Worm (Caenorhabditis elegans) whole organism, late embryonic: ENCODE results near the gene sre-50.

ENCODE experiments used
- C08G9.2 ChIP-seq: sonication (generic microtip); optimal IDR thresholded peaks from 2 replicates; lab custom pipeline; 2016; ENCODE audit warnings: mild to moderate bottlenecking, missing genetic modification characterization, moderate library complexity, missing compliant biosample characterization
- C38D4.7 ChIP-seq: fragments of 200-800 bp; sonication (Bioruptor generic); optimal IDR thresholded peaks from 2 replicates; lab custom pipeline; 2018; ENCODE audit warnings: mild to moderate bottlenecking, missing genetic modification characterization, moderate library complexity, missing compliant biosample characterization
- F13H6.1 ChIP-seq: sonication (generic microtip); optimal IDR thresholded peaks from 2 replicates; lab custom pipeline; 2016; ENCODE audit warnings: missing genetic modification characterization, missing compliant biosample characterization
- K09A11.1 ChIP-seq: sonication (generic microtip); optimal IDR thresholded peaks from 2 replicates; lab custom pipeline; 2017; ENCODE audit warnings: antibody characterized with exemption, mild to moderate bottlenecking, missing genetic modification characterization, missing compliant biosample characterization; ENCODE audit not compliant: insufficient read depth
- Y22D7AL.16 ChIP-seq: sonication (generic microtip); optimal IDR thresholded peaks from 2 replicates; lab custom pipeline; 2016; ENCODE audit warnings: missing genetic modification characterization, missing compliant biosample characterization
- ahr-1 ChIP-seq: sonication (generic microtip); optimal IDR thresholded peaks from 2 replicates; lab custom pipeline; 2016; ENCODE audit warnings: missing genetic modification characterization, missing compliant biosample characterization
- ceh-18 ChIP-seq: sonication (generic microtip); optimal IDR thresholded peaks from 2 replicates; lab custom pipeline; 2016; ENCODE audit warnings: missing genetic modification characterization, missing compliant biosample characterization
- ceh-2 ChIP-seq: sonication (generic microtip); optimal IDR thresholded peaks from 2 replicates; lab custom pipeline; 2016; ENCODE audit warnings: missing genotype, missing genetic modification characterization, missing compliant biosample characterization
- ceh-24 ChIP-seq: sonication (generic microtip); optimal IDR thresholded peaks from 2 replicates; lab custom pipeline; 2016; ENCODE audit warnings: mild to moderate bottlenecking, missing genetic modification characterization, missing compliant biosample characterization
- ceh-30 ChIP-seq: fragments of 150-350 bp; optimal IDR thresholded peaks from 2 replicates; lab custom pipeline; 2014; ENCODE audit warnings: missing biosample characterization, missing genetic modification characterization
- ceh-31 ChIP-seq: sonication (generic microtip); optimal IDR thresholded peaks from 2 replicates; lab custom pipeline; 2016; ENCODE audit warnings: missing genetic modification characterization, missing compliant biosample characterization
- ceh-34 ChIP-seq: sonication (generic microtip); optimal IDR thresholded peaks from 2 replicates; lab custom pipeline; 2016; ENCODE audit warnings: mild to moderate bottlenecking, missing genetic modification characterization, missing compliant biosample characterization
- ceh-48 ChIP-seq: sonication (generic microtip); optimal IDR thresholded peaks from 2 replicates; lab custom pipeline; 2016; ENCODE audit warnings: missing genetic modification characterization, inconsistent platforms, missing compliant biosample characterization
- ceh-9 ChIP-seq: sonication (generic microtip); optimal IDR thresholded peaks from 2 replicates; lab custom pipeline; 2016; ENCODE audit warnings: mild to moderate bottlenecking, missing genetic modification characterization, inconsistent platforms, missing compliant biosample characterization
- che-1 ChIP-seq: sonication (generic microtip); optimal IDR thresholded peaks from 2 replicates; lab custom pipeline; 2016; ENCODE audit warnings: mild to moderate bottlenecking, missing genetic modification characterization, missing compliant biosample characterization
- dmd-4 ChIP-seq: sonication (generic microtip); optimal IDR thresholded peaks from 2 replicates; lab custom pipeline; 2016; ENCODE audit warnings: borderline replicate concordance, missing genetic modification characterization, missing compliant biosample characterization
- elt-2 ChIP-seq: sonication (generic microtip); optimal IDR thresholded peaks from 2 replicates; lab custom pipeline; 2016; ENCODE audit warnings: missing genetic modification reagents, missing genetic modification characterization, missing compliant biosample characterization
- eyg-1 ChIP-seq: sonication (generic microtip); optimal IDR thresholded peaks from 2 replicates; lab custom pipeline; 2016; ENCODE audit warnings: missing genotype, missing genetic modification characterization, missing compliant biosample characterization
- hlh-15 ChIP-seq: sonication (generic microtip); optimal IDR thresholded peaks from 2 replicates; lab custom pipeline; 2016; ENCODE audit warnings: missing genetic modification characterization, missing compliant biosample characterization
- hlh-30 ChIP-seq: sonication (generic microtip); optimal IDR thresholded peaks from 2 replicates; lab custom pipeline; 2017; ENCODE audit warnings: antibody characterized with exemption, missing genetic modification characterization, missing compliant biosample characterization; ENCODE audit not compliant: insufficient read depth
- hlh-6 ChIP-seq: sonication (generic microtip); optimal IDR thresholded peaks from 2 replicates; lab custom pipeline; 2016; ENCODE audit warnings: missing genotype, missing genetic modification characterization, missing compliant biosample characterization
- lin-11 ChIP-seq: fragments of 200-800 bp; sonication (Bioruptor generic); optimal IDR thresholded peaks from 2 replicates; lab custom pipeline; 2018; ENCODE audit warnings: mild to moderate bottlenecking, missing genetic modification characterization, missing compliant biosample characterization
- madf-2 ChIP-seq: sonication (generic microtip); optimal IDR thresholded peaks from 2 replicates; lab custom pipeline; 2017; ENCODE audit warnings: missing genetic modification characterization, missing compliant biosample characterization
- nfya-1 ChIP-seq: sonication (generic microtip); optimal IDR thresholded peaks from 2 replicates; lab custom pipeline; 2017; ENCODE audit warnings: missing genetic modification characterization, mild to moderate bottlenecking, missing compliant biosample characterization, antibody characterized with exemption, moderate library complexity
- nhr-232 ChIP-seq: sonication (generic microtip); optimal IDR thresholded peaks from 2 replicates; lab custom pipeline; 2016; ENCODE audit warnings: missing genetic modification characterization, missing compliant biosample characterization
- pat-9 ChIP-seq: fragments of 200-800 bp; sonication (Bioruptor generic); optimal IDR thresholded peaks from 2 replicates; lab custom pipeline; 2018; ENCODE audit warnings: mild to moderate bottlenecking, missing genetic modification characterization, moderate library complexity, missing compliant biosample characterization
- pax-1 ChIP-seq: fragments of 150-350 bp; optimal IDR thresholded peaks from 2 replicates; lab custom pipeline; 2014; ENCODE audit warnings: missing biosample characterization, missing genetic modification characterization
- pros-1 ChIP-seq: fragments of 150-350 bp; optimal IDR thresholded peaks from 2 replicates; lab custom pipeline; 2014; ENCODE audit warnings: missing biosample characterization, missing genetic modification reagents, missing genetic modification characterization
- ref-2 ChIP-seq: sonication (generic microtip); optimal IDR thresholded peaks from 2 replicates; lab custom pipeline; 2016; ENCODE audit warnings: missing genetic modification characterization, missing compliant biosample characterization
- rnt-1 ChIP-seq: sonication (generic microtip); optimal IDR thresholded peaks from 2 replicates; lab custom pipeline; 2016; ENCODE audit warnings: missing genetic modification characterization, missing compliant biosample characterization
- sdc-2 ChIP-seq: sonication (generic microtip); optimal IDR thresholded peaks from 2 replicates; lab custom pipeline; 2016; ENCODE audit warnings: missing genotype, missing genetic modification characterization, missing compliant biosample characterization
- sox-4 ChIP-seq: sonication (generic microtip); optimal IDR thresholded peaks from 2 replicates; lab custom pipeline; 2017; ENCODE audit warnings: mild to moderate bottlenecking, missing genetic modification characterization, inconsistent platforms, missing compliant biosample characterization
- syd-9 ChIP-seq: sonication (generic microtip); optimal IDR thresholded peaks from 2 replicates; lab custom pipeline; 2016; ENCODE audit warnings: mild to moderate bottlenecking, missing genetic modification characterization, moderate library complexity, missing compliant biosample characterization
- tbx-2 ChIP-seq: sonication (generic microtip); optimal IDR thresholded peaks from 2 replicates; lab custom pipeline; 2016; ENCODE audit warnings: missing genetic modification characterization, missing compliant biosample characterization
- tbx-7 ChIP-seq: sonication (generic microtip); optimal IDR thresholded peaks from 2 replicates; lab custom pipeline; 2016; ENCODE audit warnings: missing genotype, missing genetic modification characterization, missing compliant biosample characterization
- ttx-3 ChIP-seq: sonication (generic microtip); optimal IDR thresholded peaks from 2 replicates; lab custom pipeline; 2016; ENCODE audit warnings: missing genetic modification reagents, missing genetic modification characterization, missing compliant biosample characterization
- unc-3 ChIP-seq, 2 experiments: fragments of 200-800 bp in 1 of 2; sonication (Bioruptor generic) in 1 of 2; sonication (generic microtip) in 1 of 2; conservative IDR thresholded peaks in 1 of 2; optimal IDR thresholded peaks in 1 of 2; 2 replicates each; pipeline versions ENCODE4 v1.3.6 to Lab custom; 2016 to 2022; ENCODE audit warnings: missing compliant biosample characterization in 2 of 2, missing genetic modification characterization in 2 of 2, missing genetic modification reagents in 1 of 2
- unc-42 ChIP-seq: sonication (generic microtip); optimal IDR thresholded peaks from 2 replicates; lab custom pipeline; 2016; ENCODE audit warnings: missing genotype, missing genetic modification characterization, missing compliant biosample characterization
- unc-55 ChIP-seq: sonication (generic microtip); optimal IDR thresholded peaks from 2 replicates; lab custom pipeline; 2017; ENCODE audit warnings: missing biosample characterization, missing genetic modification reagents, missing genetic modification characterization
- unc-86 ChIP-seq: sonication (generic microtip); optimal IDR thresholded peaks from 2 replicates; lab custom pipeline; 2016; ENCODE audit warnings: missing genetic modification characterization, missing compliant biosample characterization
- ztf-16 ChIP-seq: sonication (generic microtip); optimal IDR thresholded peaks from 2 replicates; lab custom pipeline; 2017; ENCODE audit warnings: missing genetic modification characterization, missing compliant biosample characterization

sre-50 gene

ce11 chrII:12324159-12324558 is 20.8 kb downstream of the sre-50 start, which contains the start of gene sre-56:
sre-56 (plus strand) TSS chrII:12324459.
- TF ChIP-seq K09A11.1 (no peak), syd-9 (tag; lab: Kevin White, UChicago) (no peak), pat-9 (tag; lab: Kevin White, UChicago) (no peak), hlh-15 (tag; lab: Kevin White, UChicago) (no peak), eyg-1 (tag; lab: Kevin White, UChicago) (no peak), ceh-48 (tag; lab: Kevin White, UChicago) (no peak), ceh-9 (tag; lab: Kevin White, UChicago) (no peak), tbx-2 (tag; lab: Kevin White, UChicago) (no peak), nfya-1 (tag; lab: Kevin White, UChicago) (no peak), ahr-1 (tag; lab: Kevin White, UChicago) (no peak), nhr-232 (tag; lab: Kevin White, UChicago) (no peak), ttx-3 (no peak)
- TF ChIP-seq, all 69 proteins: peak for 0

ce11 chrII:12328994-12329393 is 25.7 kb downstream of the sre-50 start, which contains the start of gene sre-55:
sre-55 (plus strand) TSS chrII:12329294.
- TF ChIP-seq unc-86 (tag; lab: Kevin White, UChicago) (no peak), hlh-6 (tag; lab: Kevin White, UChicago) (no peak), F13H6.1 (tag; lab: Kevin White, UChicago) (no peak), unc-3 (GFP tag; conservative IDR thresholded peaks at IDR 0.05; lab: Robert Waterston, UW) (no peak), unc-3 (tag; optimal IDR thresholded peaks at IDR 0.05; lab: Kevin White, UChicago) (no peak), tbx-7 (tag; lab: Kevin White, UChicago) (no peak), che-1 (no peak), ceh-2 (tag; lab: Kevin White, UChicago) (no peak), pros-1 (tag; lab: Kevin White, UChicago) (no peak), C38D4.7 (GFP tag; lab: Kevin White, UChicago) (no peak), ceh-48 (tag; lab: Kevin White, UChicago) (no peak), tbx-2 (tag; lab: Kevin White, UChicago) (no peak), C08G9.2 (tag; lab: Kevin White, UChicago) (no peak), sox-4 (no peak)

ce11 chrII:12332624-12333023 is 29.3 kb downstream of the sre-50 start, which contains the start of gene sre-54:
sre-54 (plus strand) TSS chrII:12332924.
- TF ChIP-seq sdc-2 (tag; lab: Kevin White, UChicago) (no peak), ceh-9 (tag; lab: Kevin White, UChicago) (no peak), pax-1 (no peak)

ce11 chrII:12335430-12335829 is 32.1 kb downstream of the sre-50 start, which contains the start of gene sre-52:
sre-52 (plus strand) TSS chrII:12335730.
- TF ChIP-seq sox-4 (no peak), dmd-4 (no peak), hlh-30 (no peak), F13H6.1 (tag; lab: Kevin White, UChicago) (no peak), unc-42 (tag; lab: Kevin White, UChicago) (no peak), ceh-18 (tag; lab: Kevin White, UChicago) (no peak), ztf-16 (tag; lab: Kevin White, UChicago) (no peak), ceh-48 (tag; lab: Kevin White, UChicago) (no peak), Y22D7AL.16 (no peak)

- TF ChIP-seq ref-2 (tag; lab: Kevin White, UChicago) (peak; percentile 53), ceh-48 (tag; lab: Kevin White, UChicago) (peak; percentile 11), tbx-7 (tag; lab: Kevin White, UChicago) (no peak), eyg-1 (tag; lab: Kevin White, UChicago) (peak; percentile 1), ceh-9 (tag; lab: Kevin White, UChicago) (no peak), ceh-18 (tag; lab: Kevin White, UChicago) (peak; percentile 2), ztf-16 (tag; lab: Kevin White, UChicago) (no peak), elt-2 (tag; lab: Kevin White, UChicago) (peak; percentile 12), tbx-2 (tag; lab: Kevin White, UChicago) (peak; percentile 58), unc-42 (tag; lab: Kevin White, UChicago) (peak; percentile 86), ceh-24 (no peak), nfya-1 (tag; lab: Kevin White, UChicago) (peak; percentile 100), madf-2 (tag; lab: Kevin White, UChicago) (peak; percentile 21), unc-55 (GFP tag; lab: Kevin White, UChicago) (peak; percentile 28), ceh-30 (tag; lab: Kevin White, UChicago) (no peak), hlh-30 (peak; percentile 85), rnt-1 (peak; percentile 7), ceh-31 (tag; lab: Kevin White, UChicago) (peak; percentile 55), ceh-34 (tag; lab: Kevin White, UChicago) (peak; percentile 30), lin-11 (no peak), pros-1 (tag; lab: Kevin White, UChicago) (peak; percentile 12)
These were observed 35.8 kb downstream of the sre-50 start for ce11 chrII:12339152-12339551.
